Worm (Caenorhabditis elegans): Measurements from ENCODE around the gene cyp-37A1.

DNA sequence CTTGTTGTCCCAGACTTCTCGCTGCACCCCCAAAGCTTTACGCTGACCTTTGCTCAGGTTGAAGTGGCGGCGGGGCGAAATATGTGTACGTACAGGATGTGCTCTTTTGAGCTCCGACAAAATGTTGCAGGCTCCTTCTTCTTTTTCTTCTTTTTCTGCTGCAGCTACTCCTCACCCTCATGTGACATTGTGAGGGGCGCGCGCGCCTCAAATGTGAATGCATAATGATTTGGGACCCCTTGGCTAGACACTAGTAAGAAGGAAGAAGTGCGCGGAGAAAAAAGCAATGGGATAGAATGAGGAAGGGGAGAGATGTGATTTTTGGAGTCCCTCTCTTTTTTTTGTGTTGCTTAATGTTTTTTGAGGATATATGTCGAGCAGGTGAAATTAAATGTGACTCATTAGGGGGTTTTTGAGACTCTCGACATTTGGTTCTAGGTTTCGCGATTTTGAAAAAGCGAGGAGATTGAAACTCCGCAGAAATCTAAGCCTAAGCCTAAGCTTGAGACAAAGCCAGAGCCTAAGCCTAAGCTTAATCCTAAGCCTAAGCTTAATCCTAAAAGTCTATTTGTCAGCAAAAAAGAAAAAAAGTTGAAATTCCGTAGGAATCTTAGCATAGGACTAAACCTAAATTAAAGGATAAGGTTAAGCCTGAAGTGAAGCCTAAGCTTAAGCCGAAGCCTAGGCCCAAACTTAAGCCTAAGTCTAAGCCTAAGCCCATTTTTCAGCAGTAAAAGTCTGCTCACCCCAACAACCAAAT lies 20.1 kb upstream of the cyp-37A1 start:
- TF ChIP-seq mdl-1 (tag; optimal IDR thresholded peaks at IDR 0.05) (peak in 1 of 2 experiments; percentile 43), lin-13 (GFP tag; optimal IDR thresholded peaks at IDR 0.05) (no peak), jun-1 (tag; optimal IDR thresholded peaks at IDR 0.05) (no peak), unc-130 (GFP tag; optimal IDR thresholded peaks at IDR 0.05) (no peak), ztf-11 (tag; optimal IDR thresholded peaks at IDR 0.05) (no peak)
